Worm (Caenorhabditis elegans) whole organism, L3 larva: ENCODE data around the gene lin-46.

ENCODE experiments used
- ZK546.5 ChIP-seq: sonication (generic microtip); optimal IDR thresholded peaks from 2 replicates; lab custom pipeline; 2017; ENCODE audit warnings: missing biosample characterization, missing genetic modification characterization
- ceh-82 ChIP-seq: fragments of 150-350 bp; optimal IDR thresholded peaks from 2 replicates; lab custom pipeline; 2014; ENCODE audit warnings: missing biosample characterization, missing genetic modification characterization
- egl-27 ChIP-seq: sonication (generic microtip); optimal IDR thresholded peaks from 4 replicates; lab custom pipeline; 2017; ENCODE audit warnings: missing biosample characterization, missing genetic modification reagents, missing genetic modification characterization
- elt-3 ChIP-seq, 3 experiments: fragments of 150-350 bp in 1 of 3; sonication (generic microtip) in 2 of 3; optimal IDR thresholded peaks; 2 replicates in 2 of 3; 4 replicates in 1 of 3; lab custom pipeline; 2014 to 2017; ENCODE audit warnings: missing biosample characterization in 3 of 3, missing genetic modification characterization in 3 of 3
- jun-1 ChIP-seq: fragments of 150-350 bp; optimal IDR thresholded peaks from 2 replicates; lab custom pipeline; 2014; ENCODE audit warnings: missing biosample characterization, missing genetic modification reagents, missing genetic modification characterization
- lin-15B ChIP-seq: fragments of 150-350 bp; optimal IDR thresholded peaks from 2 replicates; lab custom pipeline; 2014; ENCODE audit warnings: missing biosample characterization, missing genetic modification characterization
- lin-39 ChIP-seq: fragments of 150-350 bp; optimal IDR thresholded peaks from 2 replicates; lab custom pipeline; 2018; ENCODE audit warnings: missing biosample characterization, missing genetic modification reagents, missing genetic modification characterization
- nhr-25 ChIP-seq: sonication (generic microtip); optimal IDR thresholded peaks from 2 replicates; lab custom pipeline; 2017; ENCODE audit warnings: missing biosample characterization, missing genetic modification characterization
- nhr-76 ChIP-seq: fragments of 150-350 bp; sonication (generic microtip); optimal IDR thresholded peaks from 5 replicates; lab custom pipeline; 2014; ENCODE audit warnings: missing biosample characterization, missing genetic modification characterization
- snpc-4 ChIP-seq: fragments of 150-350 bp; optimal IDR thresholded peaks from 2 replicates; lab custom pipeline; 2014; ENCODE audit warnings: missing biosample characterization, missing genetic modification characterization
- tbx-2 ChIP-seq: sonication (generic microtip); optimal IDR thresholded peaks from 2 replicates; lab custom pipeline; 2016; ENCODE audit warnings: mild to moderate bottlenecking, missing genetic modification characterization, missing compliant biosample characterization
- unc-62 ChIP-seq: fragments of 150-350 bp; sonication (generic microtip); optimal IDR thresholded peaks from 4 replicates; lab custom pipeline; 2014; ENCODE audit warnings: missing biosample characterization, missing genetic modification reagents, missing genetic modification characterization
- ztf-4 ChIP-seq: fragments of 150-350 bp; optimal IDR thresholded peaks from 2 replicates; lab custom pipeline; 2014; ENCODE audit warnings: missing biosample characterization, missing genetic modification characterization

DNA sequence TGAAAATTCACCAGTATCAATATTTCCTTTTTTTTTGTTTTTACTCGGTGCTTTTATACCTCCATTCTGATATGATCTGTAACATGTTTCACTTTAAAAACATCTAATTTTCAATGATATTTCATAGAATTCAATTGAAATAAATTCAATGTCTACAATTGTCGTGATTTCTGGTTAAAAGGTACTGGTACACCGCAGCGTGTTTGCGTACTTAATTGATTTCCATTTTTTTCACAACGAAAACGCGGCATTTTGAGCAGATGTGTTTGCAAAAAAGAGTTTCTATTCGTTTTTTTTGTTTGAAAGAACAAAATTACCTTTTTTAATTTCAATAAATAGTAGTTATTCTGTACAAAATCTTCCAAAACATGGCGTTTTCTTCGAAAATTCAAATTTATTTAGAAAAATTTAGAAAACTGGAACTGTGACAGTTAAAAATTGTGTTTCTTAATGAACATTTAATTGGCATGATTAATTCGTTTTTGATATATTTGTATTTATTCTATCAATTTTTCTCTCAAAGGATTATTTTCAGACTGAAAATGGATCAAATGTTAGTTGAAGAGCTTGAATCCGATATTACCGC is 2.0 kb downstream of the lin-46 start, which contains the start of gene pnn-1:
- no peak for TF ChIP-seq ceh-82 (tag; lab: Kevin White, UChicago)
- TF ChIP-seq snpc-4, result no peak
- no peak for TF ChIP-seq tbx-2
- no peak for TF ChIP-seq ztf-4 (tag; lab: Kevin White, UChicago)
- TF ChIP-seq jun-1 (tag; lab: Kevin White, UChicago), result no peak
- TF ChIP-seq lin-15B (tag; lab: Kevin White, UChicago), result peak; percentile 35
- no peak for TF ChIP-seq lin-39 (tag; lab: Kevin White, UChicago)
- TF ChIP-seq elt-3 (tag; optimal IDR thresholded peaks at IDR 0.05; lab: Kevin White, UChicago), result no peak
- no peak for TF ChIP-seq unc-62
- no peak for TF ChIP-seq egl-27 (tag; lab: Kevin White, UChicago)
- no peak for TF ChIP-seq ZK546.5
- TF ChIP-seq nhr-76 (tag; lab: Kevin White, UChicago), result no peak
- no peak for TF ChIP-seq nhr-25 (tag; lab: Kevin White, UChicago)
